Worm (Caenorhabditis elegans): ENCODE data around the gene sdz-35.
"Not testable (repeated sequence)": the region's sequence is repeated elsewhere in the genome, so short reads cannot be mapped to it uniquely, and the experiment has no call there.

The sdz-35 gene

ce11 chrII:3183300-3183840, 25.2 kb downstream of the sdz-35 start, which contains the start of the genes Y27F2A.6 and Y27F2A.8:
Y27F2A.6 (minus strand) TSS chrII:3183400.
Y27F2A.8 (plus strand) TSS chrII:3183790.
- not testable (repeated sequence) for TF ChIP-seq hmg-20 (GFP tag; IDR thresholded peaks at IDR 0.05); sea-2 (GFP tag; IDR thresholded peaks at IDR 0.05); Y79H2A.3 (GFP tag; conservative IDR thresholded peaks at IDR 0.05)

ce11 chrII:3177663-3178062, 30.9 kb downstream of the sdz-35 start, which contains the start of gene sri-40:
sri-40 (plus strand) TSS chrII:3177963.
- TF ChIP-seq zfh-2 (GFP tag; conservative IDR thresholded peaks at IDR 0.05); mes-4 (tag; optimal IDR thresholded peaks at IDR 0.05); chd-7 (tag; optimal IDR thresholded peaks at IDR 0.05): not testable (repeated sequence)

ce11 chrII:3172176-3172575, 36.4 kb downstream of the sdz-35 start, which contains the start of gene Y27F2A.10:
Y27F2A.10 (minus strand) TSS chrII:3172276.
- TF ChIP-seq ceh-58 (GFP tag; IDR thresholded peaks at IDR 0.05) = no peak
- TF ChIP-seq Y95B8A.8 (GFP tag; IDR thresholded peaks at IDR 0.05) = no peak

ce11 chrII:3170089-3170488, 38.5 kb downstream of the sdz-35 start, which contains the start of gene fbxc-55:
fbxc-55 (minus strand) TSS chrII:3170189.
- TF ChIP-seq F49E8.2 (tag; optimal IDR thresholded peaks at IDR 0.05; ENCODE audit: insufficient read depth) = no peak
- TF ChIP-seq ztf-28 (GFP tag; IDR thresholded peaks at IDR 0.05) = no peak
- TF ChIP-seq fkh-3 (tag; optimal IDR thresholded peaks at IDR 0.05) = no peak
- no peak for TF ChIP-seq nfyb-1 (GFP tag; IDR thresholded peaks at IDR 0.05)
- no peak for TF ChIP-seq attf-6 (GFP tag; IDR thresholded peaks at IDR 0.05)
- TF ChIP-seq Y53G8AR.9 (GFP tag; conservative IDR thresholded peaks at IDR 0.05) = no peak
- no peak for TF ChIP-seq lsl-1 (GFP tag; optimal IDR thresholded peaks at IDR 0.05)
- TF ChIP-seq rpc-1 (optimal IDR thresholded peaks at IDR 0.05) = no peak
- no peak for TF ChIP-seq rpc-1 (tag; optimal IDR thresholded peaks at IDR 0.05)
- no peak for TF ChIP-seq ceh-40 (GFP tag; IDR thresholded peaks at IDR 0.05)
- no peak for TF ChIP-seq ama-1 (optimal IDR thresholded peaks at IDR 0.05)
- TF ChIP-seq ama-1 (GFP tag; optimal IDR thresholded peaks at IDR 0.05) = no peak
- TF ChIP-seq let-526 (GFP tag; IDR thresholded peaks at IDR 0.05) = no peak
- TF ChIP-seq ekl-4 (GFP tag; IDR thresholded peaks at IDR 0.05) = no peak
- no peak for TF ChIP-seq gei-17 (GFP tag; optimal IDR thresholded peaks at IDR 0.05)
- no peak for TF ChIP-seq B0035.1 (tag; optimal IDR thresholded peaks at IDR 0.05)
- TF ChIP-seq hlh-12 (tag; optimal IDR thresholded peaks at IDR 0.05) = no peak

- no peak for TF ChIP-seq F23B12.7 (tag; optimal IDR thresholded peaks at IDR 0.05; ENCODE audit: insufficient read depth)
- no peak for TF ChIP-seq ztf-18 (tag; optimal IDR thresholded peaks at IDR 0.05)
- no peak for TF ChIP-seq ceh-27 (GFP tag; optimal IDR thresholded peaks at IDR 0.05)
- TF ChIP-seq rpc-1 (optimal IDR thresholded peaks at IDR 0.05) = no peak
- TF ChIP-seq rpc-1 (tag; optimal IDR thresholded peaks at IDR 0.05) = no peak
- no peak for TF ChIP-seq athp-1 (tag; optimal IDR thresholded peaks at IDR 0.05)
- TF ChIP-seq dox-1 (GFP tag; IDR thresholded peaks at IDR 0.05) = no peak
- no peak for TF ChIP-seq nfya-2 (GFP tag; IDR thresholded peaks at IDR 0.05)
- TF ChIP-seq hsf-1 (GFP tag; IDR thresholded peaks at IDR 0.05) = no peak
- TF ChIP-seq F57A8.1 (GFP tag; optimal IDR thresholded peaks at IDR 0.05) = no peak
- TF ChIP-seq Y53F4B.3 (GFP tag; IDR thresholded peaks at IDR 0.05) = no peak
- TF ChIP-seq ZK185.1 (tag; optimal IDR thresholded peaks at IDR 0.05; ENCODE audit: poor library complexity, severe bottlenecking) = no peak
- no peak for TF ChIP-seq ceh-40 (GFP tag; IDR thresholded peaks at IDR 0.05)
- TF ChIP-seq K11D2.4 (GFP tag; IDR thresholded peaks at IDR 0.05) = no peak
- no peak for TF ChIP-seq bed-2 (GFP tag; IDR thresholded peaks at IDR 0.05)
- TF ChIP-seq lin-35 (GFP tag; optimal IDR thresholded peaks at IDR 0.05) = no peak
- no peak for TF ChIP-seq die-1 (tag; optimal IDR thresholded peaks at IDR 0.05)
- no peak for TF ChIP-seq hrde-1 (tag; optimal IDR thresholded peaks at IDR 0.05; ENCODE audit: borderline replicate concordance)
- TF ChIP-seq T07F8.4 (tag; optimal IDR thresholded peaks at IDR 0.05) = no peak
- no peak for TF ChIP-seq hmg-20 (GFP tag; IDR thresholded peaks at IDR 0.05)
- TF ChIP-seq madf-3 (GFP tag; IDR thresholded peaks at IDR 0.05) = no peak
These were observed 49.6 kb downstream of the sdz-35 start, which contains the start of gene sri-34 for ce11 chrII:3158985-3159384. sri-34 (minus strand) TSS chrII:3159085.
